Worm (Caenorhabditis elegans) whole organism, young adult: ENCODE measurements around the gene bir-1.

ENCODE experiments used
- B0019.2 ChIP-seq: fragments of 200-800 bp; sonication (Bioruptor generic); conservative IDR thresholded peaks from 2 replicates; pipeline ENCODE4 v1.3.6; 2022; ENCODE audit warnings: missing genetic modification reagents, missing genetic modification characterization, missing compliant biosample characterization
- C17E4.6 ChIP-seq: fragments of 200-800 bp; sonication (Bioruptor generic); IDR thresholded peaks from 2 replicates; pipeline ENCODE4 v1.3.6; 2022; ENCODE audit warnings: missing genetic modification reagents, missing genetic modification characterization, missing compliant biosample characterization
- D2030.7 ChIP-seq: fragments of 200-800 bp; sonication (Bioruptor generic); IDR thresholded peaks from 2 replicates; pipeline ENCODE4 v1.3.6; 2022; ENCODE audit warnings: missing genetic modification reagents, missing genetic modification characterization, missing compliant biosample characterization
- T26A5.8 ChIP-seq: sonication (generic microtip); optimal IDR thresholded peaks from 2 replicates; lab custom pipeline; 2016; ENCODE audit warnings: missing genetic modification characterization, missing compliant biosample characterization
- ZK185.1 ChIP-seq: sonication (generic microtip); optimal IDR thresholded peaks from 2 replicates; lab custom pipeline; 2016; ENCODE audit warnings: mild to moderate bottlenecking, missing genetic modification characterization, missing compliant biosample characterization; ENCODE audit not compliant: poor library complexity, severe bottlenecking
- ama-1 ChIP-seq, 3 experiments: fragments of 150-350 bp in 1 of 3; sonication (generic microtip) in 2 of 3; optimal IDR thresholded peaks; 2 replicates each; lab custom pipeline; 2014 to 2018; ENCODE audit warnings: missing biosample characterization in 2 of 3, missing genetic modification characterization in 2 of 3, missing genetic modification reagents in 2 of 3
- aptf-3 ChIP-seq: fragments of 200-800 bp; sonication (Bioruptor generic); IDR thresholded peaks from 2 replicates; pipeline ENCODE4 v1.3.6; 2022; ENCODE audit warnings: missing genetic modification characterization, missing compliant biosample characterization
- atf-7 ChIP-seq: sonication (generic microtip); optimal IDR thresholded peaks from 2 replicates; lab custom pipeline; 2017; ENCODE audit warnings: mild to moderate bottlenecking, missing genetic modification characterization, missing compliant biosample characterization
- bed-1 ChIP-seq: fragments of 200-800 bp; sonication (Bioruptor generic); IDR thresholded peaks from 2 replicates; pipeline ENCODE4 v1.3.6; 2022; ENCODE audit warnings: missing genetic modification reagents, missing genetic modification characterization, missing compliant biosample characterization
- cebp-1 ChIP-seq, 2 experiments: fragments of 200-800 bp in 1 of 2; sonication (Bioruptor generic) in 1 of 2; sonication (generic microtip) in 1 of 2; IDR thresholded peaks in 1 of 2; optimal IDR thresholded peaks in 1 of 2; 2 replicates each; pipeline versions ENCODE4 v1.3.6 to Lab custom; 2017 to 2022; ENCODE audit warnings: missing compliant biosample characterization in 2 of 2, missing genetic modification characterization in 2 of 2, mild to moderate bottlenecking in 1 of 2, missing genetic modification reagents in 1 of 2, moderate library complexity in 1 of 2
- cebp-2 ChIP-seq: fragments of 200-800 bp; sonication (Bioruptor generic); IDR thresholded peaks from 2 replicates; pipeline ENCODE4 v1.3.6; 2022; ENCODE audit warnings: missing genetic modification characterization, missing compliant biosample characterization
- ceh-58 ChIP-seq: fragments of 200-800 bp; sonication (Bioruptor generic); IDR thresholded peaks from 2 replicates; pipeline ENCODE4 v1.3.6; 2022; ENCODE audit warnings: missing genetic modification characterization, missing compliant biosample characterization
- chd-7 ChIP-seq: sonication (generic microtip); optimal IDR thresholded peaks from 2 replicates; lab custom pipeline; 2016; ENCODE audit warnings: mild to moderate bottlenecking, missing genetic modification characterization, moderate library complexity, missing compliant biosample characterization
- dox-1 ChIP-seq: fragments of 200-800 bp; sonication (Bioruptor generic); IDR thresholded peaks from 2 replicates; pipeline ENCODE4 v1.3.6; 2022; ENCODE audit warnings: missing genetic modification reagents, missing genetic modification characterization, missing compliant biosample characterization
- hmg-1.2 ChIP-seq: fragments of 200-800 bp; sonication (Bioruptor generic); IDR thresholded peaks from 2 replicates; pipeline ENCODE4 v1.3.6; 2022; ENCODE audit warnings: missing genetic modification reagents, missing genetic modification characterization, missing compliant biosample characterization
- hrde-1 ChIP-seq: sonication (generic microtip); optimal IDR thresholded peaks from 2 replicates; lab custom pipeline; 2016; ENCODE audit warnings: missing genetic modification characterization, mild to moderate bottlenecking, missing compliant biosample characterization, moderate library complexity, missing genotype, missing genetic modification reagents, borderline replicate concordance
- lag-1 ChIP-seq: fragments of 200-800 bp; sonication (Bioruptor generic); IDR thresholded peaks from 2 replicates; pipeline ENCODE4 v1.3.6; 2022; ENCODE audit warnings: missing genetic modification reagents, missing genetic modification characterization, missing compliant biosample characterization
- let-607 ChIP-seq, 2 experiments: fragments of 200-800 bp in 1 of 2; sonication (Bioruptor generic) in 1 of 2; sonication (generic microtip) in 1 of 2; optimal IDR thresholded peaks; 2 replicates each; lab custom pipeline; 2016 to 2018; ENCODE audit warnings: mild to moderate bottlenecking in 2 of 2, missing compliant biosample characterization in 2 of 2, missing genetic modification characterization in 2 of 2, moderate library complexity in 2 of 2, missing genotype in 1 of 2
- lin-26 ChIP-seq: fragments of 200-800 bp; sonication (Bioruptor generic); IDR thresholded peaks from 2 replicates; pipeline ENCODE4 v1.3.6; 2022; ENCODE audit warnings: missing genetic modification reagents, missing genetic modification characterization, missing compliant biosample characterization
- lin-35 ChIP-seq, 3 experiments: fragments of 150-350 bp in 2 of 3; sonication (generic microtip) in 1 of 3; optimal IDR thresholded peaks; 2 replicates each; lab custom pipeline; 2014 to 2018; ENCODE audit warnings: missing biosample characterization in 3 of 3, missing genetic modification characterization in 3 of 3, missing genetic modification reagents in 3 of 3
- madf-10 ChIP-seq: sonication (generic microtip); optimal IDR thresholded peaks from 2 replicates; lab custom pipeline; 2016; ENCODE audit warnings: mild to moderate bottlenecking, missing genetic modification characterization, missing compliant biosample characterization
- madf-8 ChIP-seq: fragments of 200-800 bp; sonication (Bioruptor generic); conservative IDR thresholded peaks from 2 replicates; pipeline ENCODE4 v1.3.6; 2022; ENCODE audit warnings: missing genetic modification reagents, missing genetic modification characterization, missing compliant biosample characterization
- mcd-1 ChIP-seq: fragments of 200-800 bp; sonication (Bioruptor generic); IDR thresholded peaks from 2 replicates; pipeline ENCODE4 v1.3.6; 2022; ENCODE audit warnings: missing genetic modification reagents, missing genetic modification characterization, missing compliant biosample characterization
- mxl-1 ChIP-seq: sonication (generic microtip); optimal IDR thresholded peaks from 2 replicates; lab custom pipeline; 2016; ENCODE audit warnings: missing genetic modification characterization, missing compliant biosample characterization
- nfya-2 ChIP-seq: fragments of 200-800 bp; sonication (Bioruptor generic); IDR thresholded peaks from 2 replicates; pipeline ENCODE4 v1.3.6; 2022; ENCODE audit warnings: missing genetic modification reagents, missing genetic modification characterization, missing compliant biosample characterization
- nhr-179 ChIP-seq: sonication (generic microtip); optimal IDR thresholded peaks from 2 replicates; lab custom pipeline; 2016; ENCODE audit warnings: mild to moderate bottlenecking, missing genetic modification characterization, missing compliant biosample characterization
- nhr-80 ChIP-seq: sonication (generic microtip); optimal IDR thresholded peaks from 2 replicates; lab custom pipeline; 2016; ENCODE audit warnings: missing genetic modification characterization, missing compliant biosample characterization
- nhr-90 ChIP-seq: sonication (generic microtip); optimal IDR thresholded peaks from 2 replicates; lab custom pipeline; 2016; ENCODE audit warnings: missing genotype, mild to moderate bottlenecking, missing genetic modification characterization, missing compliant biosample characterization
- rec-8 ChIP-seq, 2 experiments: sonication (generic microtip); optimal IDR thresholded peaks; 2 replicates each; lab custom pipeline; 2016; ENCODE audit warnings: mild to moderate bottlenecking in 2 of 2, missing genetic modification characterization in 2 of 2, missing genetic modification reagents in 2 of 2, missing genotype in 2 of 2, missing biosample characterization in 1 of 2, missing compliant biosample characterization in 1 of 2, moderate library complexity in 1 of 2
- rpc-1 ChIP-seq, 2 experiments: fragments of 150-350 bp in 1 of 2; sonication (generic microtip) in 1 of 2; optimal IDR thresholded peaks; 2 replicates each; lab custom pipeline; 2014 to 2018; ENCODE audit warnings: missing biosample characterization in 1 of 2, missing genetic modification characterization in 1 of 2, missing genetic modification reagents in 1 of 2, missing genotype in 1 of 2
- tbp1 ChIP-seq: fragments of 200-800 bp; sonication (Bioruptor generic); optimal IDR thresholded peaks from 2 replicates; lab custom pipeline; 2018; ENCODE audit warnings: mild to moderate bottlenecking, missing genetic modification characterization, missing compliant biosample characterization
- tbx-9 ChIP-seq: sonication (generic microtip); optimal IDR thresholded peaks from 2 replicates; lab custom pipeline; 2016; ENCODE audit warnings: borderline replicate concordance, missing genetic modification characterization, inconsistent platforms, missing compliant biosample characterization
- unc-62 ChIP-seq: fragments of 150-350 bp; optimal IDR thresholded peaks from 2 replicates; lab custom pipeline; 2014; ENCODE audit warnings: missing biosample characterization, missing genetic modification reagents, missing genetic modification characterization
- zim-3 ChIP-seq: sonication (generic microtip); optimal IDR thresholded peaks from 2 replicates; lab custom pipeline; 2017; ENCODE audit warnings: mild to moderate bottlenecking, missing genetic modification characterization, moderate library complexity, missing compliant biosample characterization
- ztf-28 ChIP-seq: fragments of 200-800 bp; sonication (Bioruptor generic); IDR thresholded peaks from 2 replicates; pipeline ENCODE4 v1.3.6; 2022; ENCODE audit warnings: missing genetic modification reagents, missing genetic modification characterization, missing compliant biosample characterization

bir-1 gene

DNA sequence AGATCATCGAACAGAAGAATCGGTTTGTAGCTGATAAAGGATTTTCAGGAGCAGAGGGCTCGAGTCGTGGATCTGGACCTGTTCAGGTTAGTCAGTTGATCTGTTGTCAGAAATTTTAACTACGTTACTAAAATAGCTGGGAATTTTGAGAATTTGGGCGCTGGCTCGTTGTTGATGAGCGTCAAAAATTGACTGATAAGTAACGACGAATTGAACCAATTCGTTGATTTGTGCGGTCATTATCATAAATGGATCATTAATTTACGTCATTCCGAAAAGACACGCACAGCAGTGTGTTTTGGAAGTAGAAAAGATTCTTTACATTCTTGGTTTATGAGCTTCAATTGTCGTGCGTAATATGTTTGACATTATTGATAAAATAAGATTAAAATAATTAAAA, 3.5 kb downstream of the bir-1 start:
- TF ChIP-seq chd-7 (tag; lab: Kevin White, UChicago), result no peak
- no peak for TF ChIP-seq rec-8 (tag; optimal IDR thresholded peaks at IDR 0.05; lab: Kevin White, UChicago)
- TF ChIP-seq hmg-1.2 (GFP tag; lab: Robert Waterston, UW), result no peak
- TF ChIP-seq cebp-2 (GFP tag; lab: Robert Waterston, UW), result no peak
- TF ChIP-seq hrde-1, result no peak
- no peak for TF ChIP-seq nhr-179 (tag; lab: Kevin White, UChicago)
- TF ChIP-seq atf-7 (tag; lab: Kevin White, UChicago), result no peak
- TF ChIP-seq dox-1 (GFP tag; lab: Robert Waterston, UW), result no peak
- no peak for TF ChIP-seq ztf-28 (GFP tag; lab: Robert Waterston, UW)
- TF ChIP-seq mcd-1, result no peak
- no peak for TF ChIP-seq D2030.7 (GFP tag; lab: Robert Waterston, UW)
- no peak for TF ChIP-seq unc-62 (GFP tag; lab: Kevin White, UChicago)

DNA sequence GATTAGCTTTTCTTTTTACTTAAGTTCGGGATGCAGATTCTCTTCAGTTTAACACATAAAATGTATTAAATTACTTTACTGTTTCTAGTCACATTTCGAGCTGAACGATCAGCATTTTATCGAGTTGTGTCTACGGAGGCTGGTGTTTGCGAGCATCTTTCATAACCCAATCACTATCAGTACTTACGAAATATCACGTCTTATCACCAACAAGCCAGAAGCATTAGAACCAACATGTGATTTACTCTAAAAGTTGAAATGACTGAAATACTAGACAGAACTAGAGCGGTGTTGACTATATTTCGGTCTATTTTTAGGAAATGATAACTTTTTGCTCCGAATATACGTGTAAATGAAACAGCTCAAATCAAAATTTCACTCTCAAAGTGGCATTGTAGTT, 4.2 kb downstream of the bir-1 start:
- TF ChIP-seq rpc-1 (optimal IDR thresholded peaks at IDR 0.05; lab: Kevin White, UChicago) (no peak), rpc-1 (tag; optimal IDR thresholded peaks at IDR 0.05; lab: Kevin White, UChicago) (no peak), cebp-1 (GFP tag; IDR thresholded peaks at IDR 0.05; lab: Robert Waterston, UW) (peak; percentile 88), cebp-1 (tag; optimal IDR thresholded peaks at IDR 0.05; lab: Kevin White, UChicago) (peak; percentile 87), nhr-80 (tag; lab: Kevin White, UChicago) (peak; percentile 47)

DNA sequence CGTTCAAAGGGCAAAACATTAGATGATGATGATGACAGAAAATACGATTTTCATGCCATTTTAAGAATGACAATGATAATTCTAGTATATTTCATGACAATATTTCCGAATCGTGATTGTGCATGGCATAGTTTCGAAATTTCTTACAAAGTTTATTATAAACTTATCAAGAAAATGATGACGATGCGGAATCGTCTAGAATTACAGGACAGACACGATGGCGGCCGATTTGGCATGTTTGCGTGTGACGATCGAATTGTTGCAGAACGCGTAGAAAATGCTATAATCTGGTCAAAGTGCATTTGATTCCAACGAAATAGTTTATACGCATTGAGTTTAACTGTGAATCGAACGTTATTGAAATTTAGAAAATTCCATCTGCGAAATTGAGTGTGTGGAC, 5.0 kb downstream of the bir-1 start:
- TF ChIP-seq madf-10 (tag; lab: Kevin White, UChicago) (no peak), hmg-1.2 (GFP tag; lab: Robert Waterston, UW) (no peak), lin-35 (GFP tag; optimal IDR thresholded peaks at IDR 0.05; lab: Kevin White, UChicago) (no peak), ZK185.1 (tag; lab: Kevin White, UChicago) (no peak), zim-3 (tag; lab: Kevin White, UChicago) (no peak), nfya-2 (GFP tag; lab: Robert Waterston, UW) (no peak), mxl-1 (tag; lab: Kevin White, UChicago) (no peak), nhr-90 (tag; lab: Kevin White, UChicago) (no peak), T26A5.8 (no peak), unc-62 (GFP tag; lab: Kevin White, UChicago) (no peak), tbx-9 (tag; lab: Kevin White, UChicago) (no peak), chd-7 (tag; lab: Kevin White, UChicago) (no peak)

DNA sequence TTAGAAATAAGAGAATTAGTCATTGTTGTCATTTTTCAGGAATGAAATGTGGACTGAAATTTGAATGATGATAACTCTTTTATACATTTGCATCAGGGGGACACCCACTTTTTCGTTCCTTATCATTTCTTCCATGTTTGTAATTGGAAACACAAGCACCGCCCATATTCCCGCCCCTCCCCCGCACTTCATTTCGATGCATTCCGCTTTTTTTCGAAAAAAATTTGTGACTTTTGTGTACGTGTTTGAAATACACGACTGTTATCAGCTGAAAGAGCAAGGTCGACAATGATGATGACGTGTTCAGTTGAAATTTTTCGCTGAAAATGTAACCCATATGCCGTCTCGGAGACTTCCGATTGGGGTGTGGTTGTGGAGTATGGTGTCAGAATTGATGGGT, 6.4 kb downstream of the bir-1 start, which contains the start of gene zip-10:
zip-10 (minus strand) TSS at position 43 of the 400 bp plus-strand sequence.
- TF ChIP-seq nhr-80 (tag; lab: Kevin White, UChicago), result peak; percentile 96
- no peak for TF ChIP-seq C17E4.6 (GFP tag; lab: Robert Waterston, UW)
- peak; percentile 39 to 59 for TF ChIP-seq let-607 (tag; optimal IDR thresholded peaks at IDR 0.05; lab: Kevin White, UChicago)
- TF ChIP-seq atf-7 (tag; lab: Kevin White, UChicago), result peak; percentile 77
- TF ChIP-seq, all 124 proteins: peak for 3

DNA sequence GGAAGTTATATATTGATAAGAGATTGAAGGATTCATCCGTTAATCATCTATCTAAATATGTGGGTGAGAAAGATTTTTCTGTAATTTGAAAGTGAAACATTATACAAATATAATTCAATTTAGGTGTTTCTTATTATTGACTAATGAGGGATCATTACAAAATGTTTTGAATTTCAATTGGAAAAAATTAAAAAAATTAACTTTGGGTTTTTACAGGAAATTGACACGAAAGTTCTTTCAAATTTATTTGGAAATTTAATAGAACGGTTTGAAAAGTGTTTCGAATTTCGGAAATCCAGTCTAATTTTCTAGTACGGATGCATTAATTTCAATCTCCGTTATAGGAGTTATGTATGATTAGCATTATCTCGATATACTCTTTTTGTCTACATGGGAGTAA, 8.8 kb downstream of the bir-1 start:
- TF ChIP-seq lin-26 (GFP tag; lab: Robert Waterston, UW) (no peak), ama-1 (optimal IDR thresholded peaks at IDR 0.05; lab: Kevin White, UChicago) (no peak), ama-1 (GFP tag; optimal IDR thresholded peaks at IDR 0.05; lab: Kevin White, UChicago) (no peak), madf-8 (GFP tag; lab: Robert Waterston, UW) (no peak), ceh-58 (no peak), B0019.2 (GFP tag; lab: Robert Waterston, UW) (no peak), lag-1 (GFP tag; lab: Robert Waterston, UW) (no peak), aptf-3 (GFP tag; lab: Robert Waterston, UW) (no peak), nhr-179 (tag; lab: Kevin White, UChicago) (no peak), tbp1 (GFP tag; lab: Kevin White, UChicago) (no peak), bed-1 (no peak)
